Worm (Caenorhabditis elegans) whole organism, early embryonic: ENCODE results near the gene pept-2.
"Not testable (repeated sequence)": the region's sequence is repeated elsewhere in the genome, so short reads cannot be mapped to it uniquely, and the experiment has no call there.

Source experiments
- B0310.2 ChIP-seq: sonication (generic microtip); optimal IDR thresholded peaks from 2 replicates; lab custom pipeline; 2016; ENCODE audit warnings: mild to moderate bottlenecking, missing genetic modification characterization, missing compliant biosample characterization
- F13C5.2 ChIP-seq: sonication (generic microtip); optimal IDR thresholded peaks from 2 replicates; lab custom pipeline; 2017; ENCODE audit warnings: mild to moderate bottlenecking, missing genetic modification characterization, inconsistent platforms, missing compliant biosample characterization
- aly-1 ChIP-seq: sonication (generic microtip); optimal IDR thresholded peaks from 2 replicates; lab custom pipeline; 2016; ENCODE audit warnings: missing genetic modification characterization, missing compliant biosample characterization
- ama-1 ChIP-seq: fragments of 150-350 bp; optimal IDR thresholded peaks from 2 replicates; lab custom pipeline; 2014
- ceh-13 ChIP-seq: fragments of 200-800 bp; sonication (Bioruptor generic); optimal IDR thresholded peaks from 2 replicates; lab custom pipeline; 2018; ENCODE audit warnings: mild to moderate bottlenecking, missing genetic modification characterization, missing compliant biosample characterization
- ceh-36 ChIP-seq: sonication (generic microtip); optimal IDR thresholded peaks from 2 replicates; lab custom pipeline; 2016; ENCODE audit warnings: missing genetic modification characterization, inconsistent platforms, missing compliant biosample characterization
- ets-7 ChIP-seq: sonication (generic microtip); optimal IDR thresholded peaks from 2 replicates; lab custom pipeline; 2016; ENCODE audit warnings: missing genotype, missing genetic modification characterization, missing compliant biosample characterization
- flt-1 ChIP-seq: fragments of 200-800 bp; sonication (Bioruptor generic); IDR thresholded peaks from 2 replicates; pipeline ENCODE4 v1.3.6; 2022; ENCODE audit warnings: missing genetic modification characterization, missing compliant biosample characterization
- hmbx-1 ChIP-seq: sonication (generic microtip); optimal IDR thresholded peaks from 2 replicates; lab custom pipeline; 2016; ENCODE audit warnings: mild to moderate bottlenecking, missing genetic modification characterization, missing compliant biosample characterization
- hmg-4 ChIP-seq: fragments of 200-800 bp; sonication (Bioruptor generic); optimal IDR thresholded peaks from 2 replicates; lab custom pipeline; 2018; ENCODE audit warnings: mild to moderate bottlenecking, missing genetic modification characterization, missing compliant biosample characterization
- hnd-1 ChIP-seq: sonication (generic microtip); optimal IDR thresholded peaks from 2 replicates; lab custom pipeline; 2016; ENCODE audit warnings: missing genetic modification characterization, missing compliant biosample characterization
- pes-1 ChIP-seq: fragments of 200-800 bp; sonication (Bioruptor generic); IDR thresholded peaks from 2 replicates; pipeline ENCODE4 v1.3.6; 2022; ENCODE audit warnings: missing genetic modification reagents, missing genetic modification characterization, missing compliant biosample characterization
- scrt-1 ChIP-seq: fragments of 200-800 bp; sonication (Bioruptor generic); IDR thresholded peaks from 2 replicates; pipeline ENCODE4 v1.3.6; 2022; ENCODE audit warnings: missing genetic modification characterization, missing compliant biosample characterization
- sea-1 ChIP-seq: fragments of 200-800 bp; sonication (Bioruptor generic); conservative IDR thresholded peaks from 2 replicates; pipeline ENCODE4 v1.3.6; 2022; ENCODE audit warnings: missing genetic modification characterization, missing compliant biosample characterization
- tbx-11 ChIP-seq: fragments of 200-800 bp; sonication (Bioruptor generic); IDR thresholded peaks from 2 replicates; pipeline ENCODE4 v1.3.6; 2022; ENCODE audit warnings: missing genetic modification characterization, missing compliant biosample characterization
- tbx-37 ChIP-seq: fragments of 200-800 bp; sonication (Bioruptor generic); conservative IDR thresholded peaks from 2 replicates; pipeline ENCODE4 v1.3.6; 2022; ENCODE audit warnings: missing genetic modification reagents, missing genetic modification characterization, missing compliant biosample characterization
- tra-4 ChIP-seq: sonication (generic microtip); optimal IDR thresholded peaks from 2 replicates; lab custom pipeline; 2017; ENCODE audit warnings: missing genetic modification characterization, missing compliant biosample characterization

pept-2 gene

DNA sequence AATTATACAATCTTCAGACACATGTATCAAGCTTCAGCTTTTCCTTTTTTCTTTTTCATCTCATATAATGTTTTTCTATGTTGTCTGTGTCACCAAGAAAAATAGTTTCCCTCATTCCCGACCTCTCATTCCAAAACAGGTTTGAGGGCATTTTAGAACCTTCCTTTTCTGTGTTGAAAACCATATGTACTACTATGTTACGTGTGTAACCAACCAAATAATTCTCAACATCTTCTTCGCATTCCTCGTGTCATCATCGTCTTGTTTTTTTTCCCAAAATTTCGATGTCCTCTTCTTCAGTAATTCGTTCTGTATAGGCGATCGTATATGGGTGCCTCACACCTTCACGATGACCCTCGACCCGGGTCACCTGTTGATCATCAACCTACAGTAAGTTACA is at the start of gene pept-2:
Gene pept-2, plus strand, starts transcription at position 301 of the 400 bp plus-strand sequence.
- no peak for TF ChIP-seq ceh-13 (GFP tag; lab: Kevin White, UChicago)
- no peak for TF ChIP-seq tbx-11
- TF ChIP-seq ets-7 (tag; lab: Kevin White, UChicago) = no peak
- TF ChIP-seq flt-1 (GFP tag; lab: Robert Waterston, UW) = no peak
- no peak for TF ChIP-seq pes-1 (GFP tag; lab: Robert Waterston, UW)
- TF ChIP-seq tbx-37 (GFP tag; lab: Robert Waterston, UW) = no peak
- TF ChIP-seq B0310.2 = no peak
- no peak for TF ChIP-seq scrt-1 (GFP tag; lab: Robert Waterston, UW)

DNA sequence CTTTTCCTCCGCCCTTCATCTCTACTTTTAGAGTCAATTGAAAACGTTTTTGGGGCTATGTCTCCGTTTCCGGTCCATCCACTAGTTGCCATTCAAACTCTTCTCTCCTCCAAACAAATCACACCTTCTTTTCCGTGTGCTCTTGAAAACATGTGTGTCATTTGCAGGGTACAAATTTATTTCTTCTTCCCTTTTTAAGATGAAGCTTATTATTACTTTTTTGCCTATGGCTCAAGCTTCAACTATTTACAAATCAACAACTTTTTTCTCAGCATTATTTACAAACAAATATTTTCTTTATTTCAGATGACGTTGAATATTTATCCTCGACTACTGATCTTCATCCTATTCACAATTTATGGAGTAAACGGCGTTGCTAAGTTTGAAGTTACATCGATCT is 46.0 kb upstream of the pept-2 start, which contains the start of gene T25B9.3:
Gene T25B9.3, plus strand, starts transcription at position 301 of the 400 bp plus-strand sequence.
- TF ChIP-seq ama-1 (lab: Kevin White, UChicago) = no peak
- TF ChIP-seq flt-1 (GFP tag; lab: Robert Waterston, UW) = no peak
- no peak for TF ChIP-seq hnd-1 (tag; lab: Kevin White, UChicago)
- TF ChIP-seq ceh-13 (GFP tag; lab: Kevin White, UChicago) = no peak
- TF ChIP-seq ets-7 (tag; lab: Kevin White, UChicago) = no peak
- no peak for TF ChIP-seq F13C5.2
- TF ChIP-seq ceh-36 (tag; lab: Kevin White, UChicago) = no peak
- TF ChIP-seq tra-4 (tag; lab: Kevin White, UChicago) = no peak
- TF ChIP-seq sea-1 = no peak
- TF ChIP-seq hmg-4 (GFP tag; lab: Kevin White, UChicago) = no peak
- no peak for TF ChIP-seq hmbx-1 (tag; lab: Kevin White, UChicago)
- no peak for TF ChIP-seq scrt-1 (GFP tag; lab: Robert Waterston, UW)
- TF ChIP-seq pes-1 (GFP tag; lab: Robert Waterston, UW) = no peak

DNA sequence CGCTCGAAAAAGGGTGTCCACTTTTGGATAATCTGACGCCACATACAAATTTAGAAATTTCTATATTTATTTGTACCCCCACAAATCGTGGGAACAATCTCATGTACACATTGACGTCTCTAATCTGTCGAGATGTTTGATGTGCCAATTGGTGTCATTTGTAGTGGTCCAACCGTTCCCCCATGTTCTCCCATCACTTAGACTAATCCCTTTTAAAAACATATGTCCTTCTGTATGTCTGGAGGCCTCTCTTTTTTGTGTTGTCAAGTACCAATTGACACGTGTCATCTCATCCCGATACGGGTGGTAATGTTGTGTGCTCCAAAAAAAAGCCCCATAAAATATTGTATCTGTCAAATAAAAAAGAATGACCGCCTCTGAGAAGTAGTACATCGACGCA is 45.1 kb upstream of the pept-2 start:
- peak; percentile 6 for TF ChIP-seq ceh-36 (tag; lab: Kevin White, UChicago)
- no peak for TF ChIP-seq tbx-11

DNA sequence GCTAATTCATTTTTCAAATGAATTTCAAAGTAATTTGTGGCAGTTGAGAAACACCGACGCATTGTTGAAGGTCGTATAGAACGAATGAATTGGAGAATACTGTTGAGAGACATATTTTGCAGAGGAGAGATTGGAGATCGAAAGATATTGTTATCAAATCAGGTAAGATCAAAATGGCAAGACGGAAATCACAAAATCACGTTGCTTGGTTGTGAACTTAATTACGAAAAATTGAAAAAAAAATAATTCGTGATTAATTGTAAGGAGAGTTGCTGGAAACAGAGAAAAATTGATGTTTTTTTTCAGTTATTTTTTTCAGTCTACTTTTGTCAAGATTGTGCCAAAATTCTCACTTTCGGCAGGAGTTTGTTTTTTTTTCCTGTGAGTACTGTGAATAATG is 40.4 kb upstream of the pept-2 start, which contains the start of gene T25B9.1:
Gene T25B9.1, minus strand, starts transcription at position 101 of the 400 bp plus-strand sequence.
- no peak for TF ChIP-seq tra-4 (tag; lab: Kevin White, UChicago)
- TF ChIP-seq hmbx-1 (tag; lab: Kevin White, UChicago) = no peak
- TF ChIP-seq B0310.2 = no peak
- no peak for TF ChIP-seq aly-1 (tag; lab: Kevin White, UChicago)
- no peak for TF ChIP-seq tbx-37 (GFP tag; lab: Robert Waterston, UW)
- no peak for TF ChIP-seq flt-1 (GFP tag; lab: Robert Waterston, UW)
- no peak for TF ChIP-seq ets-7 (tag; lab: Kevin White, UChicago)
- no peak for TF ChIP-seq F13C5.2

DNA sequence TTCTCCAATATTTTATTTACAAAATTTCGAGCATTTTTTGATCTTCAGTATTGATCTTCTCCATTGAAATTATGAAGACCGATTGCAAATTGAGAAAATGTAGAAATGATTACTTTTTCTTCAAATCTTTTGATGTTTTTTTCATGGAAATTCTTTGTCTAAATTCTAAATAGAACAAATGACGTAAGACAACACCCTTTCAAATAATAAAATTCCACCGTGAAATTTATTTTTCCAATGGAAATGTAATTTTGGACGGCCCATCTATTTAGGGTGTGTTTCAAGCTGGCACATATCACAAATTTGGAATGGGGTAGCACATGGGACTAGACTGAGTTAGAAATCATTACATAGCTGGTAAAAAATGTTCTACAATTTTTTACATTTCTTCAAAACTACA is 38.7 kb upstream of the pept-2 start, which contains the start of gene T25B9.2:
Gene T25B9.2, minus strand, starts transcription at position 101 of the 400 bp plus-strand sequence.
- not testable (repeated sequence) for TF ChIP-seq B0310.2; F13C5.2; ets-7 (tag; lab: Kevin White, UChicago)

DNA sequence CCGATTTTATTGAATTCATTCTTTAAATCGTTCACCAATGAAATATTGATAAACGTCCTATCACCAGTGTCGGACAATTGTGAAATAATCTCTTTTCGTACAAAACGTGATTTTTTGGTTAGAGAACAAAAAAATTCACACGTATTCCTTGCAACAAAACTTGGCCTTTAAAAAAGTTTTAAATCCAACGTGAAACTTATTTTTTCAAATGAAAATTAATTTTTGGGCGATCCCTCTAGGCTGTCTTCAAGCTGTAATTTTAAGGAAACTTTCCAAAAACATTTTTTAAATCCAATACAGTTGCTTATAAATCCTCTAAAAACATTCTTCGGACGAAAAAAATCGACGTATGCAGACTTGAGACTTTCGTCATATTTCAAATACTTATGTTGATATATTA is 35.8 kb upstream of the pept-2 start, which contains the start of gene T25B9.5:
Gene T25B9.5, minus strand, starts transcription at position 101 of the 400 bp plus-strand sequence.
- no peak for TF ChIP-seq B0310.2
- TF ChIP-seq aly-1 (tag; lab: Kevin White, UChicago) = no peak
- TF ChIP-seq ceh-36 (tag; lab: Kevin White, UChicago) = no peak
- TF ChIP-seq tra-4 (tag; lab: Kevin White, UChicago) = no peak
- no peak for TF ChIP-seq ceh-13 (GFP tag; lab: Kevin White, UChicago)
- no peak for TF ChIP-seq ama-1 (lab: Kevin White, UChicago)
- TF ChIP-seq tbx-11 = no peak
- TF ChIP-seq tbx-37 (GFP tag; lab: Robert Waterston, UW) = no peak
- no peak for TF ChIP-seq sea-1
- no peak for TF ChIP-seq scrt-1 (GFP tag; lab: Robert Waterston, UW)

DNA sequence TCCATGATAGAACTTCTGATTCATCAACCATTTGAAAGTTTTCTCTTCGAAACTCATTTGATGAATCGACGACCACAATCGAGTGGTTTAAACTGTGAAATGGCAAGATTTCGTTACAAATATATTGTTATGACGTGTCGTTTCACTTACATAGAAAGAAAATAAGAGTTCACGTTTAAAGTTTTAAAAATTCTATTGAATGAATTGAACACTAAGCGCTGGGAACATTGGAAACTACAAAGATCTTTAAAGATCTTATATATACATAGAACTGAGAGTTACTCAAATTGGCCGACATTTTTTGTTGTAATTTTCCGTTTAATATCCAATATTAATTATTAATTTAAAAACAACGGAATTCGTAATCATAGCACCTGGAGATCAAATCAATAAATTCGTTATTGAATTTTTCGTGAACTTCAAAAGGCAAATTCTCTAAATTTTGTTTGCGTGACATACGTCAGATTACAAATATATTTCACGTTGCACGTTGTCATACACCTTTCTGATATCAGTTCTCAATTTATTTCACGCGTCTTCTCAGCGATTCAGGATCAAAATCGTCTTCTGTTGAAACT is 32.7 kb upstream of the pept-2 start, which contains the start of the genes T25B9.4 and T25B9.6:
Gene T25B9.4, minus strand, starts transcription at position 101 of the 578 bp plus-strand sequence.
Gene T25B9.6, plus strand, starts transcription at position 528 of the 578 bp plus-strand sequence.
- no peak for TF ChIP-seq ceh-36 (tag; lab: Kevin White, UChicago)
- TF ChIP-seq ceh-13 (GFP tag; lab: Kevin White, UChicago) = no peak
- no peak for TF ChIP-seq hmbx-1 (tag; lab: Kevin White, UChicago)
- TF ChIP-seq hnd-1 (tag; lab: Kevin White, UChicago) = no peak
- no peak for TF ChIP-seq tbx-37 (GFP tag; lab: Robert Waterston, UW)
- no peak for TF ChIP-seq flt-1 (GFP tag; lab: Robert Waterston, UW)
- no peak for TF ChIP-seq ama-1 (lab: Kevin White, UChicago)

DNA sequence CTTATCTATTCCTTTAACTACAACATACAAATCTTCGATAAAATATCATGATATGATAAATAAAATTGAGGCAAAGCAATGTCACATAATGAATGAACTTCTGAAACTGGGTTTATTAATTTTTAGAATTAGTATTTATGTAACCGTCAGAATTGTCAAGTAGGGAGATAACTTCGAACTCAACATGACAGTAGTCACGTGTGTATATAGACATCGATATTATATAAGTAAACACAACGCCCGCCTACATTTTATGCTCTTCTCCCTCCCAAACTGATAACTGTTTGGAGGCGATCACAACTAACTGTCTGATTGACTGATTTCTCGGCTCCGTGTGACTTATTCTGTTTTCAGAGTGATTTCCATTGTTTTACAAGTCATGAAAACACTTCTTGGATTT is 29.1 kb upstream of the pept-2 start, which contains the start of gene ugt-54:
Gene ugt-54, plus strand, starts transcription at position 355 of the 400 bp plus-strand sequence.
- no peak for TF ChIP-seq tbx-37 (GFP tag; lab: Robert Waterston, UW)
- no peak for TF ChIP-seq ets-7 (tag; lab: Kevin White, UChicago)
- no peak for TF ChIP-seq flt-1 (GFP tag; lab: Robert Waterston, UW)
- TF ChIP-seq pes-1 (GFP tag; lab: Robert Waterston, UW) = no peak
- TF ChIP-seq ceh-13 (GFP tag; lab: Kevin White, UChicago) = no peak
- TF ChIP-seq hmbx-1 (tag; lab: Kevin White, UChicago) = no peak
- no peak for TF ChIP-seq sea-1
- TF ChIP-seq B0310.2 = no peak
- no peak for TF ChIP-seq scrt-1 (GFP tag; lab: Robert Waterston, UW)
- TF ChIP-seq F13C5.2 = no peak
- TF ChIP-seq hnd-1 (tag; lab: Kevin White, UChicago) = no peak
- TF ChIP-seq aly-1 (tag; lab: Kevin White, UChicago) = no peak
- no peak for TF ChIP-seq tbx-11
- TF ChIP-seq hmg-4 (GFP tag; lab: Kevin White, UChicago) = no peak
- TF ChIP-seq ceh-36 (tag; lab: Kevin White, UChicago) = no peak
- TF ChIP-seq tra-4 (tag; lab: Kevin White, UChicago) = no peak
- TF ChIP-seq ama-1 (lab: Kevin White, UChicago) = no peak
